Fruit fly (Drosophila melanogaster): ENCODE data around the gene CG31948.

The CG31948 gene

dm6 chr2L:2380805-2381204 lies 35.7 kb downstream of the CG31948 start, which contains the start of gene Eogt:
Eogt (plus strand) TSS chr2L:2381097.
- peak; percentile 94 for TF ChIP-seq CG10669 (GFP tag; optimal IDR thresholded peaks at IDR 0.05)
- peak; percentile 83 for TF ChIP-seq CG6854 (GFP tag; optimal IDR thresholded peaks at IDR 0.05)
- peak; percentile 84 for TF ChIP-seq CG7368 (GFP tag; optimal IDR thresholded peaks at IDR 0.05)
- TF ChIP-seq eg (GFP tag; IDR thresholded peaks at IDR 0.05): peak; percentile 99
- peak; percentile 84 to 96 for TF ChIP-seq salr (GFP tag; optimal IDR thresholded peaks at IDR 0.05)
- TF ChIP-seq CG6792 (GFP tag; optimal IDR thresholded peaks at IDR 0.05): peak; percentile 93
- peak; percentile 89 for TF ChIP-seq Lpt (GFP tag; optimal IDR thresholded peaks at IDR 0.05)
- TF ChIP-seq Hr4 (GFP tag; optimal IDR thresholded peaks at IDR 0.05): peak; percentile 93
- TF ChIP-seq CG3032 (tag; optimal IDR thresholded peaks at IDR 0.05): peak; percentile 98
- TF ChIP-seq Blimp-1 (GFP tag; optimal IDR thresholded peaks at IDR 0.05): peak; percentile 84
- peak; percentile 95 for TF ChIP-seq CG34406 (GFP tag; optimal IDR thresholded peaks at IDR 0.05)
- TF ChIP-seq OdsH (GFP tag; optimal IDR thresholded peaks at IDR 0.05): peak; percentile 96
- peak; percentile 95 for TF ChIP-seq lz (GFP tag; optimal IDR thresholded peaks at IDR 0.05)
- TF ChIP-seq Gug (GFP tag; IDR thresholded peaks at IDR 0.05): peak; percentile 95
- TF ChIP-seq Ets21C (GFP tag; optimal IDR thresholded peaks at IDR 0.05): peak; percentile 86
- peak; percentile 98 for TF ChIP-seq CG6163 (GFP tag; IDR thresholded peaks at IDR 0.05)
- peak; percentile 83 for TF ChIP-seq Eip93F (GFP tag; optimal IDR thresholded peaks at IDR 0.05)
- peak; percentile 93 for TF ChIP-seq CG8632 (GFP tag; optimal IDR thresholded peaks at IDR 0.05)
- TF ChIP-seq dac (GFP tag; optimal IDR thresholded peaks at IDR 0.05): peak; percentile 84
- peak; percentile 97 for TF ChIP-seq CG1621 (tag; optimal IDR thresholded peaks at IDR 0.05)
- peak; percentile 90 for TF ChIP-seq topi (GFP tag; optimal IDR thresholded peaks at IDR 0.05)
- peak; percentile 65 for TF ChIP-seq CG11762 (GFP tag; optimal IDR thresholded peaks at IDR 0.05; ENCODE audit: insufficient read depth)
- peak; percentile 89 for TF ChIP-seq spab (GFP tag; optimal IDR thresholded peaks at IDR 0.05)
- TF ChIP-seq dsx (GFP tag; optimal IDR thresholded peaks at IDR 0.05; ENCODE audit: poor library complexity, severe bottlenecking): peak; percentile 95
- TF ChIP-seq CG3919 (GFP tag; optimal IDR thresholded peaks at IDR 0.05): peak; percentile 91
- peak; percentile 94 for TF ChIP-seq Sox14 (GFP tag; optimal IDR thresholded peaks at IDR 0.05)
- TF ChIP-seq fd85E (GFP tag; optimal IDR thresholded peaks at IDR 0.05): peak; percentile 43
- peak; percentile 88 for TF ChIP-seq CG6808 (GFP tag; optimal IDR thresholded peaks at IDR 0.05)
- peak; percentile 89 for TF ChIP-seq CG4318 (GFP tag; optimal IDR thresholded peaks at IDR 0.05)
- peak; percentile 91 for TF ChIP-seq Met (GFP tag; optimal IDR thresholded peaks at IDR 0.05)
- peak; percentile 88 for TF ChIP-seq Sox102F (GFP tag; optimal IDR thresholded peaks at IDR 0.05)
- TF ChIP-seq CG11902 (GFP tag; optimal IDR thresholded peaks at IDR 0.05): peak; percentile 93
- TF ChIP-seq CG16779 (tag; optimal IDR thresholded peaks at IDR 0.05): peak; percentile 88
- TF ChIP-seq svp (GFP tag): peak; percentile 97
- peak; percentile 89 for TF ChIP-seq CG6276 (GFP tag; optimal IDR thresholded peaks at IDR 0.05)
- TF ChIP-seq CG8119 (GFP tag; IDR thresholded peaks at IDR 0.05): peak; percentile 96
- peak; percentile 95 for TF ChIP-seq CG32006 (GFP tag; optimal IDR thresholded peaks at IDR 0.05)
- no peak for TF ChIP-seq Hr38 (GFP tag; optimal IDR thresholded peaks at IDR 0.05)
- peak; percentile 80 for TF ChIP-seq CG9139 (GFP tag; optimal IDR thresholded peaks at IDR 0.05)
- peak; percentile 93 for TF ChIP-seq pdm3 (GFP tag; optimal IDR thresholded peaks at IDR 0.05)
- TF ChIP-seq vri (GFP tag; optimal IDR thresholded peaks at IDR 0.05): no peak
- TF ChIP-seq Smox (GFP tag; optimal IDR thresholded peaks at IDR 0.05): peak; percentile 92
- peak; percentile 96 for TF ChIP-seq CG11294 (GFP tag; IDR thresholded peaks at IDR 0.05)
- peak; percentile 46 for TF ChIP-seq fkh (GFP tag; optimal IDR thresholded peaks at IDR 0.05)
- peak; percentile 95 for TF ChIP-seq CG10631 (GFP tag; optimal IDR thresholded peaks at IDR 0.05)
- TF ChIP-seq Hr39 (GFP tag; optimal IDR thresholded peaks at IDR 0.05): peak; percentile 90
- TF ChIP-seq Eip78C (GFP tag): peak; percentile 98
- TF ChIP-seq Ets96B (tag; optimal IDR thresholded peaks at IDR 0.05): peak; percentile 97
- TF ChIP-seq CG8319 (GFP tag; optimal IDR thresholded peaks at IDR 0.05): peak; percentile 79
- peak; percentile 89 for TF ChIP-seq net (GFP tag; optimal IDR thresholded peaks at IDR 0.05)
- TF ChIP-seq Sox15 (GFP tag; optimal IDR thresholded peaks at IDR 0.05): peak; percentile 96
- TF ChIP-seq esn (GFP tag; optimal IDR thresholded peaks at IDR 0.05): peak; percentile 93

Measured in whole organism, prepupa.